Worm (Caenorhabditis elegans) whole organism, young adult: ENCODE data around the gene crt-1.

ENCODE experiments used
- F57A8.1 ChIP-seq: fragments of 200-800 bp; sonication (Bioruptor generic); optimal IDR thresholded peaks from 2 replicates; lab custom pipeline; 2018; ENCODE audit warnings: mild to moderate bottlenecking, missing genetic modification characterization, moderate library complexity, missing compliant biosample characterization
- egl-44 ChIP-seq: fragments of 200-800 bp; sonication (Bioruptor generic); IDR thresholded peaks from 2 replicates; pipeline ENCODE4 v1.3.6; 2022; ENCODE audit warnings: missing genetic modification reagents, missing genetic modification characterization, missing compliant biosample characterization

ce11 chrV:6100492-6101004 lies at the start of gene crt-1:
- no peak for TF ChIP-seq egl-44 (GFP tag; lab: Robert Waterston, UW)
- no peak for TF ChIP-seq F57A8.1 (GFP tag; lab: Kevin White, UChicago)
